Worm (Caenorhabditis elegans): Measurements from ENCODE around the gene mom-1.
A peak's percentile ranks its signal among the peaks of the same experiment; 100 is the strongest.

The mom-1 gene

DNA sequence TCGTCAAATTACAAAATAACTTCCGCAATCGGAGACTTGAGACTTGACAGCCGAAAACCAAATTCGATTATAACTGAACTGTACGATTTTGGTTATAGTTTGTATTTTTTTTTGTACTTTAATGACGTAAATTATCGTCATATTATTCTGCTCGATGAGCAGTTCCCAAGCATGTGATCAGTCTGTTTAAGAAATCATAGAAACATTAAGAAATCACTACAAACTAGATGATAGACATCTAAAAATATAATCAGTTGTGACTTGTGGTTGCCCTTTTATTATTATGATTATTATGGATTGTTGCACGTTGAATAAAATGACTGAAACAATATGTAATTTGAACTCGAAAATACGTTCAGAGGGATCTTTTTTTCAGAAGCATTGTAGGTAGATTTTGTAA lies 18.6 kb upstream of the mom-1 start (continued):
- TF ChIP-seq hif-1 (tag; optimal IDR thresholded peaks at IDR 0.05): peak in 1 of 2 experiments; percentile 36
- TF ChIP-seq F37D6.2 (tag; optimal IDR thresholded peaks at IDR 0.05): no peak
- no peak for TF ChIP-seq pqm-1 (tag; optimal IDR thresholded peaks at IDR 0.05)
- TF ChIP-seq spr-1 (tag; optimal IDR thresholded peaks at IDR 0.05): no peak
- no peak for TF ChIP-seq ceh-62 (tag; optimal IDR thresholded peaks at IDR 0.05)
- TF ChIP-seq attf-4 (tag; optimal IDR thresholded peaks at IDR 0.05): no peak
- TF ChIP-seq dpl-1 (GFP tag; optimal IDR thresholded peaks at IDR 0.05): no peak
- no peak for TF ChIP-seq skn-1 (tag; optimal IDR thresholded peaks at IDR 0.05)
- no peak for TF ChIP-seq jun-1 (tag; optimal IDR thresholded peaks at IDR 0.05)
- TF ChIP-seq Y75B8A.6 (GFP tag; IDR thresholded peaks at IDR 0.05): no peak
- no peak for TF ChIP-seq ceh-32 (tag; optimal IDR thresholded peaks at IDR 0.05; ENCODE audit: poor library complexity)
- TF ChIP-seq ceh-44 (GFP tag; IDR thresholded peaks at IDR 0.05): no peak
- peak; percentile 52 for TF ChIP-seq mep-1 (tag; optimal IDR thresholded peaks at IDR 0.05)
- TF ChIP-seq R02D3.7 (tag; optimal IDR thresholded peaks at IDR 0.05): no peak
- no peak for TF ChIP-seq lin-15B (tag; optimal IDR thresholded peaks at IDR 0.05)
- TF ChIP-seq nhr-48 (tag; optimal IDR thresholded peaks at IDR 0.05): no peak
- TF ChIP-seq fkh-10 (GFP tag; optimal IDR thresholded peaks at IDR 0.05): no peak
- no peak for TF ChIP-seq rbr-2 (tag; optimal IDR thresholded peaks at IDR 0.05)
- no peak for TF ChIP-seq zfp-2 (tag; optimal IDR thresholded peaks at IDR 0.05)
- TF ChIP-seq unc-62 (GFP tag; optimal IDR thresholded peaks at IDR 0.05 in 1 of 2): no peak
- no peak for TF ChIP-seq unc-62 (tag; optimal IDR thresholded peaks at IDR 0.05)
- TF ChIP-seq php-3 (GFP tag; IDR thresholded peaks at IDR 0.05): peak; percentile 67
- peak; percentile 53 for TF ChIP-seq hlh-30 (tag; optimal IDR thresholded peaks at IDR 0.05; ENCODE audit: insufficient read depth)
- TF ChIP-seq daf-8 (GFP tag; IDR thresholded peaks at IDR 0.05): no peak
- peak; percentile 70 for TF ChIP-seq hlh-11 (tag; optimal IDR thresholded peaks at IDR 0.05)
- no peak for TF ChIP-seq egl-27 (tag; optimal IDR thresholded peaks at IDR 0.05)
- TF ChIP-seq vab-7 (GFP tag; IDR thresholded peaks at IDR 0.05): no peak
- TF ChIP-seq lsy-2 (tag; optimal IDR thresholded peaks at IDR 0.05): no peak
- peak; percentile 88 for TF ChIP-seq dve-1 (tag; optimal IDR thresholded peaks at IDR 0.05; ENCODE audit: insufficient read depth)
- no peak for TF ChIP-seq Y48G9A.11 (GFP tag; IDR thresholded peaks at IDR 0.05)
- no peak; the same call in 1 of the 2 replicates for TF ChIP-seq tra-1 (GFP tag; IDR thresholded peaks at IDR 0.05)
- peak; percentile 56 for TF ChIP-seq ztf-7 (tag; optimal IDR thresholded peaks at IDR 0.05)
- no peak for TF ChIP-seq egl-43 (GFP tag; IDR thresholded peaks at IDR 0.05)
- no peak for TF ChIP-seq mxl-3 (GFP tag; optimal IDR thresholded peaks at IDR 0.05)
- TF ChIP-seq T20F7.1 (GFP tag; optimal IDR thresholded peaks at IDR 0.05): no peak
- TF ChIP-seq zfp-3 (GFP tag; conservative IDR thresholded peaks at IDR 0.05): no peak
- no peak for TF ChIP-seq arid-1 (GFP tag; conservative IDR thresholded peaks at IDR 0.05)
- no peak for TF ChIP-seq nhr-25 (tag; optimal IDR thresholded peaks at IDR 0.05; ENCODE audit: borderline replicate concordance, insufficient read depth)
- 0 out of 2 replicates have a peak, but pooled peaks have one; percentile 9 for TF ChIP-seq mdt-29 (GFP tag; IDR thresholded peaks at IDR 0.05)
- no peak for TF ChIP-seq madf-5 (GFP tag; IDR thresholded peaks at IDR 0.05)
- TF ChIP-seq nhr-102 (tag; optimal IDR thresholded peaks at IDR 0.05): peak; percentile 30
- TF ChIP-seq F10B5.3 (tag; optimal IDR thresholded peaks at IDR 0.05): no peak
- no peak for TF ChIP-seq madf-9 (GFP tag; conservative IDR thresholded peaks at IDR 0.05)
- no peak for TF ChIP-seq lin-13 (GFP tag; optimal IDR thresholded peaks at IDR 0.05)
- TF ChIP-seq F44E2.7 (GFP tag; IDR thresholded peaks at IDR 0.05): no peak
- no peak for TF ChIP-seq hmg-1.1 (GFP tag; IDR thresholded peaks at IDR 0.05)
- TF ChIP-seq fos-1 (tag; optimal IDR thresholded peaks at IDR 0.05): no peak
- no peak for TF ChIP-seq set-16 (GFP tag; IDR thresholded peaks at IDR 0.05)
- TF ChIP-seq lin-38 (GFP tag; IDR thresholded peaks at IDR 0.05): no peak
- TF ChIP-seq unc-130 (GFP tag; optimal IDR thresholded peaks at IDR 0.05): no peak
- no peak for TF ChIP-seq nhr-42 (GFP tag; IDR thresholded peaks at IDR 0.05)
- TF ChIP-seq daf-19 (GFP tag; conservative IDR thresholded peaks at IDR 0.05): no peak

Data from whole organism, L4 larva.